Fruit fly (Drosophila melanogaster): ENCODE measurements around the gene p38a.

p38a gene

dm6 chr3R:24151924-24152809, at the start of gene p38a, which contains the start of gene CG6178 (continued):
- TF ChIP-seq eg (GFP tag; IDR thresholded peaks at IDR 0.05) (peak; percentile 98), achi (GFP tag; optimal IDR thresholded peaks at IDR 0.05) (peak; percentile 99), Gug (GFP tag; IDR thresholded peaks at IDR 0.05) (peak; percentile 98), esn (GFP tag; optimal IDR thresholded peaks at IDR 0.05) (peak; percentile 97), svp (GFP tag) (peak; percentile 95), CG16779 (tag; optimal IDR thresholded peaks at IDR 0.05) (peak; percentile 97), salr (GFP tag; optimal IDR thresholded peaks at IDR 0.05) (peak; percentile 89 to 97), dsx (GFP tag; optimal IDR thresholded peaks at IDR 0.05; ENCODE audit: poor library complexity, severe bottlenecking) (peak; percentile 98), CG8119 (GFP tag; IDR thresholded peaks at IDR 0.05) (peak; percentile 100), ss (GFP tag; optimal IDR thresholded peaks at IDR 0.05) (peak; percentile 95 to 98)

DNA sequence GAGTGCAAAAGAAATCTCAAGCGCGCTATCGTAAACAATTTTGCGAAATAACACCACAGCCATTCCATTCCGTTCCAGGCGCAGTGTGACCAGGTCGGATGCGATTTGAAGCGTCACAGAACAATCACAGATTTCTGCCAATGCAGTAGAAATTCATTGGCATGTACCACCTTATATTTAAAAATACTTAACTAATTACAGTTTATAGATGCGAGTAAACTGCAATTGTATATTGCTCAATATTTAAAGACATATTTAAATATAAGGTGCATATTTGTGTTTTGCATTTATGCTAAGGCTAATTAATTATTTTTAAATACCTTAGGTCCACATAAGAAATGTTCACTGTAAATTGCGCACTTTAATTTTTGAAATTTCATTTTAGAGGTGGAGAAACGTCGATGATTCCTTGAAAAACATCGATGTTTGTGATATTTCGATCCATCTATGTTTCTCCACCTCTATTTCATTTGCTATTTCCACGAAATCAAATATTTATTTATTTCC, 41.3 kb upstream of the p38a start, which contains the start of the genes SMC6 and CG6204:
Gene SMC6, minus strand, starts transcription at position 51 of the 507 bp plus-strand sequence.
Gene CG6204, plus strand, starts transcription at position 460 of the 507 bp plus-strand sequence.
- TF ChIP-seq svp (GFP tag): peak; percentile 97
- peak; percentile 97 for TF ChIP-seq Met (GFP tag; optimal IDR thresholded peaks at IDR 0.05)
- TF ChIP-seq Sox15 (GFP tag; optimal IDR thresholded peaks at IDR 0.05): peak; percentile 96
- peak; percentile 97 for TF ChIP-seq Hr4 (GFP tag; optimal IDR thresholded peaks at IDR 0.05)
- TF ChIP-seq Eip78C (GFP tag): peak; percentile 99
- TF ChIP-seq OdsH (GFP tag; optimal IDR thresholded peaks at IDR 0.05): peak; percentile 97
- TF ChIP-seq topi (GFP tag; optimal IDR thresholded peaks at IDR 0.05): peak; percentile 95
- peak; percentile 97 for TF ChIP-seq eg (GFP tag; IDR thresholded peaks at IDR 0.05)
- peak; percentile 94 for TF ChIP-seq CG7368 (GFP tag; optimal IDR thresholded peaks at IDR 0.05)
- TF ChIP-seq CG34406 (GFP tag; optimal IDR thresholded peaks at IDR 0.05): peak; percentile 94
- peak; percentile 94 for TF ChIP-seq Gug (GFP tag; IDR thresholded peaks at IDR 0.05)
- TF ChIP-seq Eip93F (GFP tag; optimal IDR thresholded peaks at IDR 0.05): peak; percentile 82
- TF ChIP-seq fd85E (GFP tag; optimal IDR thresholded peaks at IDR 0.05): peak; percentile 85
- peak; percentile 76 for TF ChIP-seq dac (GFP tag; optimal IDR thresholded peaks at IDR 0.05)
- peak; percentile 90 for TF ChIP-seq fd59A (GFP tag; optimal IDR thresholded peaks at IDR 0.05)
- TF ChIP-seq CG11762 (GFP tag; optimal IDR thresholded peaks at IDR 0.05; ENCODE audit: insufficient read depth): peak; percentile 97
- peak; percentile 96 for TF ChIP-seq lz (GFP tag; optimal IDR thresholded peaks at IDR 0.05)
- peak; percentile 86 for TF ChIP-seq CG9139 (GFP tag; optimal IDR thresholded peaks at IDR 0.05)
- peak; percentile 95 for TF ChIP-seq CG10669 (GFP tag; optimal IDR thresholded peaks at IDR 0.05)
- peak; percentile 78 for TF ChIP-seq Blimp-1 (GFP tag; optimal IDR thresholded peaks at IDR 0.05)
- peak; percentile 90 for TF ChIP-seq net (GFP tag; optimal IDR thresholded peaks at IDR 0.05)
- TF ChIP-seq pdm3 (GFP tag; optimal IDR thresholded peaks at IDR 0.05): peak; percentile 97
- TF ChIP-seq CG10631 (GFP tag; optimal IDR thresholded peaks at IDR 0.05): peak; percentile 95
- peak; percentile 95 for TF ChIP-seq Smox (GFP tag; optimal IDR thresholded peaks at IDR 0.05)
- peak; percentile 83 for TF ChIP-seq CG6854 (GFP tag; optimal IDR thresholded peaks at IDR 0.05)
- TF ChIP-seq CG6276 (GFP tag; optimal IDR thresholded peaks at IDR 0.05): no peak
- TF ChIP-seq dsx (GFP tag; optimal IDR thresholded peaks at IDR 0.05; ENCODE audit: poor library complexity, severe bottlenecking): peak; percentile 93
- TF ChIP-seq CG11294 (GFP tag; IDR thresholded peaks at IDR 0.05): peak; percentile 91
- TF ChIP-seq Ets96B (tag; optimal IDR thresholded peaks at IDR 0.05): peak; percentile 96
- TF ChIP-seq fkh (GFP tag; optimal IDR thresholded peaks at IDR 0.05): peak; percentile 74
- TF ChIP-seq spab (GFP tag; optimal IDR thresholded peaks at IDR 0.05): peak; percentile 90
- peak; percentile 76 for TF ChIP-seq CG16779 (tag; optimal IDR thresholded peaks at IDR 0.05)
- TF ChIP-seq CG8119 (GFP tag; IDR thresholded peaks at IDR 0.05): peak; percentile 96
- peak; percentile 97 for TF ChIP-seq cyc (GFP tag; optimal IDR thresholded peaks at IDR 0.05)
- TF ChIP-seq Eip75B (GFP tag; optimal IDR thresholded peaks at IDR 0.05): peak; percentile 95
- peak; percentile 96 for TF ChIP-seq CG3919 (GFP tag; optimal IDR thresholded peaks at IDR 0.05)
- peak; percentile 93 for TF ChIP-seq Sox102F (GFP tag; optimal IDR thresholded peaks at IDR 0.05)
- peak; percentile 97 for TF ChIP-seq CG31627 (GFP tag; optimal IDR thresholded peaks at IDR 0.05)
- TF ChIP-seq CG32006 (GFP tag; optimal IDR thresholded peaks at IDR 0.05): peak; percentile 95
- TF ChIP-seq ss (GFP tag; optimal IDR thresholded peaks at IDR 0.05): peak in 1 of 2 experiments; percentile 93
- peak; percentile 94 for TF ChIP-seq CG15336 (GFP tag; IDR thresholded peaks at IDR 0.05)
- TF ChIP-seq CG8319 (GFP tag; optimal IDR thresholded peaks at IDR 0.05): peak; percentile 92
- peak; percentile 95 for TF ChIP-seq CG6792 (GFP tag; optimal IDR thresholded peaks at IDR 0.05)
- peak in 1 of 2 experiments; percentile 89 for TF ChIP-seq salr (GFP tag; optimal IDR thresholded peaks at IDR 0.05)
